Fruit fly (Drosophila melanogaster) whole organism, wandering third instar larva: ENCODE results near the gene CG4073.

ENCODE experiments used
- Abd-B ChIP-seq: fragments of >200 bp; optimal IDR thresholded peaks from 2 replicates; lab custom pipeline; 2017; ENCODE audit warnings: missing biosample characterization, missing genetic modification characterization
- CG32264 ChIP-seq: fragments of 200-800 bp; sonication (Bioruptor generic); optimal IDR thresholded peaks from 2 replicates; lab custom pipeline; 2016; ENCODE audit warnings: missing biosample characterization, missing genetic modification characterization
- CG9705 ChIP-seq: fragments of 200-800 bp; sonication (Bioruptor generic); optimal IDR thresholded peaks from 2 replicates; lab custom pipeline; 2018; ENCODE audit warnings: missing biosample characterization, mild to moderate bottlenecking, missing genetic modification characterization
- CrebA ChIP-seq: fragments of 200-800 bp; sonication (Bioruptor generic); optimal IDR thresholded peaks from 2 replicates; lab custom pipeline; 2016; ENCODE audit warnings: missing biosample characterization, mild to moderate bottlenecking, missing genetic modification characterization, borderline replicate concordance
- Dfd ChIP-seq: fragments of >200 bp; optimal IDR thresholded peaks from 2 replicates; lab custom pipeline; 2017; ENCODE audit warnings: missing biosample characterization, missing genetic modification characterization
- GATAd ChIP-seq: sonication (Bioruptor generic); optimal IDR thresholded peaks from 2 replicates; lab custom pipeline; 2016; ENCODE audit warnings: missing biosample characterization, missing genetic modification characterization
- HLH106 ChIP-seq: fragments of 200-800 bp; optimal IDR thresholded peaks from 3 replicates; lab custom pipeline; 2019; ENCODE audit warnings: missing biosample characterization, mild to moderate bottlenecking, missing genetic modification characterization, moderate library complexity
- Hnf4 ChIP-seq: fragments of 200-800 bp; sonication (Bioruptor generic); optimal IDR thresholded peaks from 2 replicates; lab custom pipeline; 2016; ENCODE audit warnings: missing biosample characterization, mild to moderate bottlenecking, missing genetic modification characterization
- Hr78 ChIP-seq: fragments of >200 bp; optimal IDR thresholded peaks from 2 replicates; lab custom pipeline; 2017; ENCODE audit warnings: missing biosample characterization, missing genetic modification characterization
- Hr83 ChIP-seq: fragments of 200-300 bp; sonication (Bioruptor generic); optimal IDR thresholded peaks from 2 replicates; lab custom pipeline; 2016; ENCODE audit warnings: missing biosample characterization, mild to moderate bottlenecking, missing genetic modification characterization, moderate library complexity; ENCODE audit not compliant: poor library complexity, severe bottlenecking
- Jra ChIP-seq: sonication (Bioruptor generic); optimal IDR thresholded peaks from 2 replicates; lab custom pipeline; 2016; ENCODE audit warnings: missing biosample characterization, missing genetic modification characterization
- Mio ChIP-seq: sonication (Bioruptor generic); optimal IDR thresholded peaks from 2 replicates; lab custom pipeline; 2016; ENCODE audit warnings: missing biosample characterization, missing genetic modification characterization
- Myc ChIP-seq: fragments of >200 bp; optimal IDR thresholded peaks from 2 replicates; lab custom pipeline; 2017
- N ChIP-seq: fragments of >200 bp; optimal IDR thresholded peaks from 2 replicates; lab custom pipeline; 2018; ENCODE audit warnings: missing biosample characterization, missing external identifiers, missing genetic modification characterization
- OdsH ChIP-seq: fragments of 200-800 bp; sonication (Bioruptor generic); optimal IDR thresholded peaks from 2 replicates; lab custom pipeline; 2016; ENCODE audit warnings: missing biosample characterization, mild to moderate bottlenecking, missing genetic modification characterization
- Rel ChIP-seq, 2 experiments: fragments of 200-800 bp; sonication (Bioruptor generic) in 1 of 2; optimal IDR thresholded peaks; 2 replicates in 1 of 2; 3 replicates in 1 of 2; lab custom pipeline; 2016 to 2019; ENCODE audit warnings: mild to moderate bottlenecking in 2 of 2, missing biosample characterization in 2 of 2, missing genetic modification characterization in 2 of 2, moderate library complexity in 1 of 2
- Sp1 ChIP-seq: fragments of 200-800 bp; sonication (Bioruptor generic); optimal IDR thresholded peaks from 3 replicates; lab custom pipeline; 2019; ENCODE audit warnings: missing biosample characterization, mild to moderate bottlenecking, missing genetic modification characterization, moderate library complexity
- Vsx2 ChIP-seq: fragments of 200-300, 225-300 bp; sonication (Bioruptor generic); optimal IDR thresholded peaks from 2 replicates; lab custom pipeline; 2018; ENCODE audit warnings: missing biosample characterization, missing genetic modification characterization; ENCODE audit not compliant: partially characterized antibody
- br ChIP-seq: fragments of 200-800 bp; sonication (Bioruptor generic); optimal IDR thresholded peaks from 2 replicates; lab custom pipeline; 2016; ENCODE audit warnings: missing biosample characterization, missing genetic modification characterization
- brk ChIP-seq: fragments of 200-800 bp; sonication (Bioruptor generic); optimal IDR thresholded peaks from 2 replicates; lab custom pipeline; 2016; ENCODE audit warnings: missing biosample characterization, mild to moderate bottlenecking, missing genetic modification characterization
- dl ChIP-seq, 2 experiments: fragments of 175-275, 200-275 bp in 1 of 2; fragments of 200-275 bp in 1 of 2; sonication (Bioruptor generic); optimal IDR thresholded peaks; lab custom pipeline; 2018; ENCODE audit warnings: mild to moderate bottlenecking in 2 of 2, missing biosample characterization in 2 of 2, missing genetic modification characterization in 2 of 2, moderate library complexity in 2 of 2; ENCODE audit not compliant: partially characterized antibody in 2 of 2, insufficient read depth in 1 of 2
- dmrt93B ChIP-seq: fragments of 200-800 bp; sonication (Bioruptor generic); optimal IDR thresholded peaks from 2 replicates; lab custom pipeline; 2018; ENCODE audit warnings: missing biosample characterization, mild to moderate bottlenecking, missing genetic modification characterization
- ey ChIP-seq: fragments of 200-800 bp; sonication (Bioruptor generic); optimal IDR thresholded peaks from 2 replicates; lab custom pipeline; 2016; ENCODE audit warnings: missing biosample characterization, missing genetic modification characterization
- foxo ChIP-seq, 2 experiments: fragments of 200-800 bp; sonication (Bioruptor generic); optimal IDR thresholded peaks; 2 replicates in 1 of 2; 3 replicates in 1 of 2; lab custom pipeline; 2016 to 2017; ENCODE audit warnings: missing biosample characterization in 2 of 2, missing genetic modification characterization in 2 of 2
- fru ChIP-seq: fragments of 200-800 bp; sonication (Bioruptor generic); optimal IDR thresholded peaks from 3 replicates; lab custom pipeline; 2016; ENCODE audit warnings: missing biosample characterization, mild to moderate bottlenecking, missing genetic modification characterization
- h ChIP-seq: fragments of 200-800 bp; sonication (Bioruptor generic); optimal IDR thresholded peaks from 3 replicates; lab custom pipeline; 2016; ENCODE audit warnings: missing biosample characterization, mild to moderate bottlenecking, missing genetic modification characterization
- jim ChIP-seq: fragments of 175-275, 200-325 bp; sonication (Bioruptor generic); optimal IDR thresholded peaks from 2 replicates; lab custom pipeline; 2016; ENCODE audit warnings: missing biosample characterization, mild to moderate bottlenecking, missing genetic modification characterization
- lola ChIP-seq: fragments of >200 bp; optimal IDR thresholded peaks from 2 replicates; lab custom pipeline; 2017; ENCODE audit warnings: missing biosample characterization, missing genetic modification characterization
- pan ChIP-seq: fragments of >200 bp; optimal IDR thresholded peaks from 2 replicates; lab custom pipeline; 2017
- psq ChIP-seq: fragments of 200-800 bp; sonication (Bioruptor generic); optimal IDR thresholded peaks from 3 replicates; lab custom pipeline; 2017; ENCODE audit warnings: missing biosample characterization, mild to moderate bottlenecking, missing genetic modification characterization, moderate library complexity
- rgr ChIP-seq: fragments of 200-800 bp; sonication (Bioruptor generic); optimal IDR thresholded peaks from 3 replicates; lab custom pipeline; 2016; ENCODE audit warnings: missing biosample characterization, mild to moderate bottlenecking, missing genetic modification characterization
- sage ChIP-seq: fragments of 200-800 bp; sonication (Bioruptor generic); optimal IDR thresholded peaks from 2 replicates; lab custom pipeline; 2016; ENCODE audit warnings: missing biosample characterization, mild to moderate bottlenecking, missing genetic modification characterization
- sv ChIP-seq: fragments of 200-800 bp; sonication (Bioruptor generic); optimal IDR thresholded peaks from 3 replicates; lab custom pipeline; 2016; ENCODE audit warnings: missing biosample characterization, missing genetic modification characterization
- tai ChIP-seq: sonication (Bioruptor generic); optimal IDR thresholded peaks from 2 replicates; lab custom pipeline; 2016; ENCODE audit warnings: missing biosample characterization, missing genetic modification characterization
- usp ChIP-seq: fragments of >200 bp; optimal IDR thresholded peaks from 2 replicates; lab custom pipeline; 2017; ENCODE audit warnings: missing biosample characterization, missing genetic modification characterization
- woc ChIP-seq: sonication (Bioruptor generic); optimal IDR thresholded peaks from 2 replicates; lab custom pipeline; 2016; ENCODE audit warnings: missing biosample characterization, mild to moderate bottlenecking, missing genetic modification characterization

The CG4073 gene

DNA sequence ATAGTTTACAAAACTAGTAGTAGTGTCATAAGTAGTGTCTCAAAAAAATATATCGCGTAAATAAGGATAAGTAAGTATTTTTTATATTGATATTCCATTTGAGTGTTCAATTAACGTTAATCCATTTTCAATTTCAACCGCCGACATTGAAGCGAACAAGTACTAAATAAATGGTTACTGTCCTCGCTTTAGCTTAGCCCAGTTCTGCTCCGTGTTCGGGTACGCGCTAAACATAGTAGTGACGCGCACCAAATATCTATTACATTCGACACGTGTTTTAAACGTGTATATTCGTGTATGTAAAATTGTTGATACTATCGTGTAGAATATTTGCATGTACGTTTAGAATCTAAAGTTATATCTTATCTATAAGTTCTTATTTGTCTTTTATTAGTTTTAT, 39.5 kb upstream of the CG4073 start:
- peak in 1 of 2 experiments; percentile 42 for TF ChIP-seq foxo (GFP tag; optimal IDR thresholded peaks at IDR 0.05; lab: Kevin White, UChicago)
- peak; percentile 47 for TF ChIP-seq h (GFP tag; lab: Kevin White, UChicago)
- no peak for TF ChIP-seq CrebA (GFP tag; lab: Kevin White, UChicago)
- peak; percentile 54 for TF ChIP-seq fru (GFP tag; lab: Kevin White, UChicago)
- peak; percentile 17 for TF ChIP-seq rgr
- TF ChIP-seq brk = peak; percentile 6
- TF ChIP-seq Jra (GFP tag; lab: Kevin White, UChicago) = no peak
- no peak for TF ChIP-seq ey (GFP tag; lab: Kevin White, UChicago)
- TF ChIP-seq dl (GFP tag; optimal IDR thresholded peaks at IDR 0.05; lab: Kevin White, UChicago; ENCODE audit: insufficient read depth in 1 of 2, partially characterized antibody in 2 of 2) = no peak
- TF ChIP-seq Myc (lab: Kevin White, UChicago) = peak; percentile 72
- TF ChIP-seq Hr83 (GFP tag; lab: Kevin White, UChicago) = peak; percentile 17
- TF ChIP-seq, all 38 proteins: peak for 7

DNA sequence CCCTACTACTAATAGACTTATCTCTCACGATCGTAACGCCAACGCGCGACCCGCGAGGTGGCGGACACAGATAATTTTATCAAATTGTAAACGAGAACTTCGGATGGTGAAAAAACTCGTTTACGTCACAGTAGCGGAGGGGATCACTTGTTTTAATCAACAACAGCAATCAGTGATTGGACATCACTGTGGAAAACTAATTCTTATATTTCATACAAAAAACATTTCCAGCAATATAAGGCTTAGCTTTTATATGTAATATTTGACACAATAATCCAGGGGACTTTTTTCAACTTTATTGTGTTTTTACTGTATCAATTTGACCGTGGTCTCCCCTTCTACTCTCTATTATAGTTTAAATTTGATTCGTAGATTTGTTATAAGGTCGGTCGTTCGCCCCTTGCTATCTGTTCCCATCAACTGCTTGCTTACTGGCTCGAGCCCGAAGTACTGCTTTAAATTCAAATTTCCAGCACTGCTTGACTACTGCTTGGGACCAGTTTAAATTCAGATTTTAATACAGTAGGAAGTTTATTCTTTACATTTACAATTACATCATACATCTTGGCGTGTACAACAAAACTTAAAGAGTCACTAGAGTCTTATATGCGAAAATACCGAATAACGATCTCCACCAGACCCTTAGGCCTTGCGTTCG, 37.2 kb upstream of the CG4073 start, which contains the start of gene CG6465:
CG6465 (minus strand) TSS at position 7 of the 658 bp plus-strand sequence.
- TF ChIP-seq brk (no peak), woc (GFP tag; lab: Kevin White, UChicago) (no peak), Dfd (GFP tag; lab: Kevin White, UChicago) (no peak), h (GFP tag; lab: Kevin White, UChicago) (no peak), CG32264 (GFP tag; lab: Kevin White, UChicago) (no peak), Myc (lab: Kevin White, UChicago) (peak; percentile 76), OdsH (GFP tag; lab: Kevin White, UChicago) (no peak), Sp1 (no peak), Hr83 (GFP tag; lab: Kevin White, UChicago) (no peak), fru (GFP tag; lab: Kevin White, UChicago) (no peak), dmrt93B (GFP tag; lab: Kevin White, UChicago) (no peak), N (GFP tag; lab: Kevin White, UChicago) (peak; percentile 44), Hnf4 (GFP tag; lab: Kevin White, UChicago) (no peak), tai (peak; percentile 27)
- TF ChIP-seq, all 38 proteins: peak for 3

DNA sequence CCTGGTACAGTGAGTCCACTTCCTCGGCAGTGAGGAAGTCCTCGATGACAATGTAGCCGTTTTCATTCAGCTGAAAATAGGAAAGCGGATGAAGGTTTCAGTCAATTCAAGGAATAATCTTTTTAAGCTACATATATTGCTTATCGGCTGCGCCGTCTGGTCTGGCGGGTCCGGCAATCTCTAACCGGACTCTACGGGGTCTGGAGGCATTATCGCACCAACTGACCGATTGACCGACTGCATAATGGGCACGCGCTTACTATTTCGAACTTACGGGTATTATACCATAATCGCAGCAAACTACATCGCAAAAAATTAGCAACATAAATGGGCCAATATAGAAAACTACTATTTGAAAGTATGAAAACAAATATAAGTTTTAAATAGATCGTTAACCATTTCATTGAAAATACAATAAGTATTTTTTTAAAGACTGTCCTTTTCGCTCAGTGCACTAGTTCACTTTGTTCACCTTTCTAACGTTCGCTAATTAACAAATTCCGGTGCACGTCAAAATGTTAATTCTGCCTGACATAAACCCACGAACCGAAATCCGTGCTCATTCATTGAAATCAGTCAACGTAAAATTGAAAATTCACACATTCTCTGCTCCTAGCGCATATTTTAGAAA, 35.5 kb upstream of the CG4073 start:
- no peak for TF ChIP-seq psq (GFP tag; lab: Kevin White, UChicago)
- no peak for TF ChIP-seq sage (GFP tag; lab: Kevin White, UChicago)
- no peak for TF ChIP-seq dmrt93B (GFP tag; lab: Kevin White, UChicago)
- no peak for TF ChIP-seq Hr78
- TF ChIP-seq jim = no peak
- TF ChIP-seq Myc (lab: Kevin White, UChicago) = no peak
- TF ChIP-seq Sp1 = no peak
- TF ChIP-seq brk = no peak
- no peak for TF ChIP-seq Hnf4 (GFP tag; lab: Kevin White, UChicago)
- TF ChIP-seq Mio (GFP tag; lab: Kevin White, UChicago) = no peak
- TF ChIP-seq OdsH (GFP tag; lab: Kevin White, UChicago) = no peak
- TF ChIP-seq Rel (GFP tag; optimal IDR thresholded peaks at IDR 0.05; lab: Kevin White, UChicago) = no peak
- TF ChIP-seq Rel (tag; optimal IDR thresholded peaks at IDR 0.05; lab: Kevin White, UChicago) = no peak
- TF ChIP-seq h (GFP tag; lab: Kevin White, UChicago) = no peak
- no peak for TF ChIP-seq lola
- TF ChIP-seq CG32264 (GFP tag; lab: Kevin White, UChicago) = no peak
- TF ChIP-seq usp = no peak
- no peak for TF ChIP-seq N (GFP tag; lab: Kevin White, UChicago)
- no peak for TF ChIP-seq Hr83 (GFP tag; lab: Kevin White, UChicago)
- no peak for TF ChIP-seq CG9705 (GFP tag; lab: Kevin White, UChicago)
- TF ChIP-seq br (GFP tag; lab: Kevin White, UChicago) = no peak

DNA sequence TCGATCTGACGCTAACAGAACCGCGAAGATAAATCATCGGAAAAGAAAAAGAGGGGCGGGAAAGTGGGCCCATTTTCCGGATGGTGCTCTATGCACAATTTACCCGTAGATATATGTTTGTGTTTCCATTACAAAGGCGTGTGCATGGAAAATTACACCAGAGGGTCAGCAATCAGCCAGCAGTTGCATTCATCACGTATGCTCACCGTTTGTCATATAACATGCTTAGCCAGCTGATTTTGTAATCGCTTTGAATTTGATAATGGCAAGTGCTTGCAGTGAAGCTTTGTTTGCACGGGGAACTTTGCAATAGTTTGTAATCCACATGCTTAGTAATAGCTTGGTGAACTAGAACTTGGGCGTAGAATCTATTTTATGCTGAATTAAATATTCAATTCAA, 34.7 kb upstream of the CG4073 start:
- TF ChIP-seq HLH106 (tag; lab: Kevin White, UChicago) (no peak), Mio (GFP tag; lab: Kevin White, UChicago) (no peak), GATAd (GFP tag; lab: Kevin White, UChicago) (no peak), Vsx2 (no peak), Hr83 (GFP tag; lab: Kevin White, UChicago) (no peak), tai (no peak), Sp1 (no peak), ey (GFP tag; lab: Kevin White, UChicago) (no peak), pan (lab: Kevin White, UChicago) (no peak), Jra (GFP tag; lab: Kevin White, UChicago) (no peak), sv (no peak), dmrt93B (GFP tag; lab: Kevin White, UChicago) (no peak), OdsH (GFP tag; lab: Kevin White, UChicago) (no peak), CrebA (GFP tag; lab: Kevin White, UChicago) (no peak), Abd-B (GFP tag; lab: Kevin White, UChicago) (no peak)
